Worm (Caenorhabditis elegans): Measurements from ENCODE around the gene R160.3.
"Not testable (repeated sequence)": the region's sequence is repeated elsewhere in the genome, so short reads cannot be mapped to it uniquely, and the experiment has no call there.

DNA sequence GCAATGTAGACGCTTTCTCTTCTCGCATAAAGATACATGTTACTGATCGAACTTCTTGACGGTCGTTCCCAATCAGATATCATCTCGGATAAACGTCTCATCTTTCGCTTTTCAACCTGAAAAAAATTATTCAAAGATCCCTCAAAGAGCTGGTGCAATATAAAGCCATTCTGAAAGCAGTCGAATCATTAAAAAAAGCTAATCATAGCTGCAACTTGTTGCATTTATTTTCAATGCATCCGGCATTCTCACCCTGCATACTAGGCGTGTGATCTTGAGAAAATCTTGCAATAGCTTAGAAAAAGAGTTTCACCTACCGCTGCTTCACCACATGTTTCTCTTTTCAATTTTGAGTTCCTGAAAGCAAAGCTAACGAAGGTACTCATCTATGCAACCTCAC, 33.8 kb downstream of the R160.3 start, which contains the start of gene C24A8.6:
- TF ChIP-seq dao-5, him-1 (tag; optimal IDR thresholded peaks at IDR 0.05): not testable (repeated sequence)

Data from whole organism, L4/young adult.